Fruit fly (Drosophila melanogaster) whole organism, embryonic: Measurements from ENCODE around the gene AGO2.

ENCODE experiments used
- Atf-2 ChIP-seq: fragments of 200-800 bp; sonication (Bioruptor generic); optimal IDR thresholded peaks from 2 replicates; lab custom pipeline; 2016; ENCODE audit warnings: missing biosample characterization, missing genetic modification characterization
- BtbVII ChIP-seq: fragments of 200-800 bp; sonication (Bioruptor generic); optimal IDR thresholded peaks from 3 replicates; lab custom pipeline; 2017; ENCODE audit warnings: missing biosample characterization, mild to moderate bottlenecking, missing genetic modification characterization
- C15 ChIP-seq: fragments of 200-800 bp; sonication (Bioruptor generic); IDR thresholded peaks from 3 replicates; pipeline ENCODE4 v1.3.6; 2022; ENCODE audit warnings: missing biosample characterization, missing genetic modification characterization
- CG1024 ChIP-seq: fragments of 200-800 bp; sonication (Bioruptor generic); IDR thresholded peaks from 2 replicates; pipeline ENCODE4 v1.3.6; 2022; ENCODE audit warnings: missing biosample characterization, missing genetic modification characterization
- CG10274 ChIP-seq: fragments of 200-800 bp; sonication (Bioruptor generic); optimal IDR thresholded peaks from 3 replicates; lab custom pipeline; 2017; ENCODE audit warnings: missing biosample characterization, mild to moderate bottlenecking, missing genetic modification characterization
- CG11560 ChIP-seq: fragments of 200-800 bp; sonication (Bioruptor generic); IDR thresholded peaks from 3 replicates; pipeline ENCODE4 v1.3.6; 2022; ENCODE audit warnings: missing biosample characterization, missing genetic modification characterization
- CG12155 ChIP-seq: fragments of 200-800 bp; sonication (Bioruptor generic); optimal IDR thresholded peaks from 3 replicates; lab custom pipeline; 2016; ENCODE audit warnings: missing biosample characterization, missing genetic modification characterization
- CG12942 ChIP-seq: fragments of 200-800 bp; sonication (Bioruptor generic); optimal IDR thresholded peaks from 3 replicates; lab custom pipeline; 2016; ENCODE audit warnings: missing biosample characterization, missing genetic modification characterization
- CG16813 ChIP-seq: fragments of 200-800 bp; sonication (Bioruptor generic); IDR thresholded peaks from 3 replicates; pipeline ENCODE4 v1.3.6; 2022; ENCODE audit warnings: missing biosample characterization, missing genetic modification characterization; ENCODE audit not compliant: partially characterized antibody
- CG17361 ChIP-seq: fragments of 200-800 bp; sonication (Bioruptor generic); IDR thresholded peaks from 3 replicates; pipeline ENCODE4 v1.3.6; 2022; ENCODE audit warnings: missing biosample characterization, missing genetic modification characterization
- CG17568 ChIP-seq: fragments of 200-800 bp; sonication (Bioruptor generic); optimal IDR thresholded peaks from 2 replicates; lab custom pipeline; 2018; ENCODE audit warnings: missing biosample characterization, mild to moderate bottlenecking, missing genetic modification characterization, moderate library complexity
- CG18599 ChIP-seq: fragments of 200-800 bp; sonication (Bioruptor generic); optimal IDR thresholded peaks from 3 replicates; lab custom pipeline; 2017; ENCODE audit warnings: missing biosample characterization, missing genetic modification characterization, mild to moderate bottlenecking, moderate library complexity, missing genetic modification reagents
- CG30431 ChIP-seq: fragments of 200-800 bp; sonication (Bioruptor generic); optimal IDR thresholded peaks from 2 replicates; lab custom pipeline; 2017; ENCODE audit warnings: missing biosample characterization, missing genetic modification characterization
- CG7372 ChIP-seq: fragments of 200-800 bp; sonication (Bioruptor generic); IDR thresholded peaks from 2 replicates; pipeline ENCODE4 v1.3.6; 2022; ENCODE audit warnings: missing biosample characterization, missing genetic modification characterization
- CG7839 ChIP-seq: fragments of 200-800 bp; sonication (Bioruptor generic); optimal IDR thresholded peaks from 3 replicates; lab custom pipeline; 2018; ENCODE audit warnings: missing biosample characterization, mild to moderate bottlenecking, missing genetic modification characterization, moderate library complexity
- CG8281 ChIP-seq: fragments of 200-800 bp; sonication (Bioruptor generic); optimal IDR thresholded peaks from 2 replicates; lab custom pipeline; 2018; ENCODE audit warnings: missing biosample characterization, mild to moderate bottlenecking, missing genetic modification characterization, moderate library complexity
- CG8359 ChIP-seq: fragments of 200-800 bp; sonication (Bioruptor generic); optimal IDR thresholded peaks from 2 replicates; lab custom pipeline; 2017; ENCODE audit warnings: missing biosample characterization, mild to moderate bottlenecking, missing genetic modification characterization, borderline replicate concordance
- CG8388 ChIP-seq: fragments of 200-800 bp; sonication (Bioruptor generic); optimal IDR thresholded peaks from 2 replicates; lab custom pipeline; 2019; ENCODE audit warnings: missing biosample characterization, mild to moderate bottlenecking, missing genetic modification characterization, moderate library complexity
- Chrac-16 ChIP-seq: fragments of 200-800 bp; sonication (Bioruptor generic); optimal IDR thresholded peaks from 3 replicates; lab custom pipeline; 2016; ENCODE audit warnings: missing biosample characterization, missing genetic modification characterization
- Gsc ChIP-seq: fragments of 200-800 bp; sonication (Bioruptor generic); IDR thresholded peaks from 2 replicates; pipeline ENCODE4 v1.3.6; 2022; ENCODE audit warnings: missing biosample characterization, missing genetic modification characterization
- H15 ChIP-seq: fragments of 200-800 bp; sonication (Bioruptor generic); IDR thresholded peaks from 3 replicates; pipeline ENCODE4 v1.3.6; 2022; ENCODE audit warnings: missing biosample characterization, missing genetic modification characterization
- NC2α ChIP-seq: fragments of 200-800 bp; sonication (Bioruptor generic); optimal IDR thresholded peaks from 2 replicates; lab custom pipeline; 2016; ENCODE audit warnings: missing biosample characterization, missing genetic modification characterization
- NFAT ChIP-seq: fragments of 200-800 bp; sonication (Bioruptor generic); IDR thresholded peaks from 2 replicates; pipeline ENCODE4 v1.3.6; 2022; ENCODE audit warnings: missing biosample characterization, missing genetic modification characterization
- Neu2 ChIP-seq: fragments of 200-800 bp; sonication (Bioruptor generic); optimal IDR thresholded peaks from 3 replicates; lab custom pipeline; 2016; ENCODE audit warnings: missing biosample characterization, missing genetic modification characterization, borderline replicate concordance
- Ravus ChIP-seq: fragments of 200-800 bp; sonication (Bioruptor generic); IDR thresholded peaks from 2 replicates; pipeline ENCODE4 v1.3.6; 2022; ENCODE audit warnings: missing biosample characterization, missing genetic modification characterization
- Side ChIP-seq: fragments of 200-800 bp; sonication (Bioruptor generic); optimal IDR thresholded peaks from 2 replicates; lab custom pipeline; 2016; ENCODE audit warnings: missing biosample characterization, missing genetic modification characterization
- Sin3A ChIP-seq: fragments of >200 bp; optimal IDR thresholded peaks from 2 replicates; lab custom pipeline; 2018
- Sox100B ChIP-seq: fragments of 200-800 bp; sonication (Bioruptor generic); optimal IDR thresholded peaks from 3 replicates; lab custom pipeline; 2018; ENCODE audit warnings: missing biosample characterization, mild to moderate bottlenecking, missing genetic modification characterization
- Sry-β ChIP-seq: fragments of 200-800 bp; sonication (Bioruptor generic); optimal IDR thresholded peaks from 2 replicates; lab custom pipeline; 2018; ENCODE audit warnings: missing biosample characterization, mild to moderate bottlenecking, missing genetic modification characterization, moderate library complexity
- bowl ChIP-seq: fragments of 200-800 bp; sonication (Bioruptor generic); IDR thresholded peaks from 2 replicates; pipeline ENCODE4 v1.3.6; 2022; ENCODE audit warnings: missing biosample characterization, missing genetic modification characterization
- dm ChIP-seq: fragments of 200-800 bp; sonication (Bioruptor generic); optimal IDR thresholded peaks from 3 replicates; lab custom pipeline; 2016; ENCODE audit warnings: missing biosample characterization, missing genetic modification characterization
- en ChIP-seq: fragments of 200-800 bp; sonication (Bioruptor generic); optimal IDR thresholded peaks from 2 replicates; lab custom pipeline; 2016; ENCODE audit warnings: missing biosample characterization, missing genetic modification characterization
- gcm ChIP-seq: fragments of 200-800 bp; sonication (Bioruptor generic); optimal IDR thresholded peaks from 2 replicates; lab custom pipeline; 2019; ENCODE audit warnings: missing biosample characterization, mild to moderate bottlenecking, missing genetic modification characterization, moderate library complexity
- kni ChIP-seq: fragments of 200-800 bp; sonication (Bioruptor generic); optimal IDR thresholded peaks from 3 replicates; lab custom pipeline; 2017; ENCODE audit warnings: mild to moderate bottlenecking, missing biosample characterization, missing genetic modification reagents, missing genetic modification characterization
- knrl ChIP-seq: fragments of 200-800 bp; sonication (Bioruptor generic); IDR thresholded peaks from 3 replicates; pipeline ENCODE4 v1.3.6; 2022; ENCODE audit warnings: missing biosample characterization, missing genetic modification characterization; ENCODE audit not compliant: partially characterized antibody
- lbe ChIP-seq: fragments of 200-800 bp; sonication (Bioruptor generic); optimal IDR thresholded peaks from 2 replicates; lab custom pipeline; 2016; ENCODE audit warnings: missing biosample characterization, mild to moderate bottlenecking, missing genetic modification characterization
- mld ChIP-seq: fragments of 200-800 bp; sonication (Bioruptor generic); IDR thresholded peaks from 3 replicates; pipeline ENCODE4 v1.3.6; 2022; ENCODE audit warnings: missing biosample characterization, missing genetic modification characterization; ENCODE audit not compliant: partially characterized antibody
- p53 ChIP-seq: fragments of 200-800 bp; sonication (Bioruptor generic); optimal IDR thresholded peaks from 2 replicates; lab custom pipeline; 2016; ENCODE audit warnings: missing biosample characterization, missing genetic modification characterization
- pfk ChIP-seq: fragments of 200-800 bp; sonication (Bioruptor generic); optimal IDR thresholded peaks from 2 replicates; lab custom pipeline; 2018; ENCODE audit warnings: missing biosample characterization, mild to moderate bottlenecking, missing genetic modification characterization, moderate library complexity
- pita ChIP-seq: fragments of 200-800 bp; sonication (Bioruptor generic); optimal IDR thresholded peaks from 2 replicates; lab custom pipeline; 2017; ENCODE audit warnings: missing biosample characterization, mild to moderate bottlenecking, missing genetic modification characterization
- run ChIP-seq: fragments of 200-800 bp; sonication (Bioruptor generic); optimal IDR thresholded peaks from 3 replicates; lab custom pipeline; 2018; ENCODE audit warnings: missing biosample characterization, mild to moderate bottlenecking, missing genetic modification characterization
- schlank ChIP-seq: fragments of 200-800 bp; sonication (Bioruptor generic); optimal IDR thresholded peaks from 2 replicates; lab custom pipeline; 2018; ENCODE audit warnings: missing biosample characterization, mild to moderate bottlenecking, missing genetic modification characterization
- sim ChIP-seq: fragments of 200-800 bp; sonication (Bioruptor generic); IDR thresholded peaks from 2 replicates; pipeline ENCODE4 v1.3.6; 2022; ENCODE audit warnings: missing biosample characterization, missing genetic modification characterization
- stc ChIP-seq: fragments of 200-800 bp; sonication (Bioruptor generic); IDR thresholded peaks from 2 replicates; pipeline ENCODE4 v1.3.6; 2022; ENCODE audit warnings: missing biosample characterization, missing genetic modification characterization
- twi ChIP-seq: fragments of 200-800 bp; optimal IDR thresholded peaks from 2 replicates; lab custom pipeline; 2019; ENCODE audit warnings: missing biosample characterization, mild to moderate bottlenecking, missing genetic modification characterization, moderate library complexity
- unpg ChIP-seq: fragments of 200-800 bp; sonication (Bioruptor generic); optimal IDR thresholded peaks from 3 replicates; lab custom pipeline; 2018; ENCODE audit warnings: missing biosample characterization, mild to moderate bottlenecking, missing genetic modification characterization, moderate library complexity

Gene AGO2

DNA sequence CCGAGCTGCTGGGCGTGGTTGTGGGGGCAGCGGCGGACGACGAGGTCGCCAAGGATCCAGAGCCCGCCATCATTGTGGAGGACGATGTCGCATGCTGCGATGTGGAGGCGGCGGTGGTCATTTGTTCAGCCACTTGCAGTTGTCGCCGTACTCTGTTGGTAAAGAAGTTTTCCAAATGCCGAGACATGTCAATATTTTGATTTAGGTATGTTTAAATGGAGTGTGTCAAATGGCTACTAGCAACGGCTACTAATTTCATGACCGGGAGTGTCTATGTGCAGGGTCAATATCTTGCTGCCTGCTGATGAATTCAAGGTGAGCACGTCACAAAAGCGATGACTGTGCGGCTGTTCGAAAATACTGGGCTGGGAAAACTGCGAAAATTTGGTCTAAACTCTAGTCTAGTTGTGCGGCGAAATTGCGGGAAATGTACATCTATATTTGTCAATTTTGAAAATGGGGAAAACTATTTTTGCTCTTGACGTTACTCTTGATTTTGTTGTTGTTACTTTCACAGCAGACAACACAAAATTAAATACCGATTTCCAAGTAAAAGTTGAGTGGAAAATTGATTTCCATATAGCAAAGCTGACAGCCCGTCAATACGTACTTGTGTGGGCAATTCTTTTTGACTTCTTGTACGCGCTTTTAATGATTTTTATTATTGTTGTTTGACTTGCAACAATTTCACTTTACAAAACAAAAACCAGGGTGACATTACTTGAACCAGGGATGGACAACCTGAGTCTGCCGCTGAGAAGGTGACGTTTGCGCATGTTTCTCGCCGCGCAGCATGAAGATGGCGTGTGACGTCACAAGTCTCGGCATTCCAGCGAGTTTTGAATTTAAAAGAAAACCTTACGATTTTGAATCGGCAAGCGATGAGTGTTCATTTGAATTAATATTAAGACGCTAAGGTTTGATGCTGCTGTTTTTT, 33.8 kb downstream of the AGO2 start, which contains the start of gene CG7656 (continued):
- TF ChIP-seq Atf-2 (GFP tag; lab: Kevin White, UChicago) (peak; percentile 71), CG30431 (GFP tag; lab: Kevin White, UChicago) (no peak), CG17568 (no peak)

DNA sequence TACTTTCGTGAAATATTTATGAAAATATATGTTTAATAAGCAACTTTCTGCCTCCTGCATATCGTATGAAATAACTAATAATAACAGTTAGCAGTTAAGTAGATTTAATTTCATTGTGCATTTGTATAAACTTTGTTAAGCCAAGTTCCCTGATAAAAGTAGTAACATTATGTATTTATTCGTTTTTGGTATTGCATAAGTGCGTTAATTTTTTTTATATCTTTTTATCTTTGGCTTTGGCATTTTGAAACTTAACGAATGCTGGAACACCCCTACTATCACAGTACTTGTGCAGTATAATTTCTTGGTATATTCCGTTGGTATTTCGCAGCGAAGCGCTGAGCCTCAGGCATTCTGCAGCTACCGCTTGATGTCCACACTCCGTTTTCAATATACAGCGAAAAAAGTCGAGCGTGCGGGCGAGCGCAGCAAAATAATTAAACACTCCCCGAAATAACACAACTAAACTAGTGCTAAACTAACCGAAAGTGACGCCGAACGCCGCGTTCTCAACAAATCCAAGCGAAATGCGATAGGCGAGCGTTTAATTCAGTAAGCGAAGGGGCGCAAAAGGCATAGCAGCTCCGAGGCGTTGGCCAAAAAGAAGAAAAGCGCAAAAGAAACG, 34.7 kb downstream of the AGO2 start, which contains the start of gene RhoGAP71E:
TSS of gene RhoGAP71E (plus strand) at position 347 of the 625 bp plus-strand sequence.
- TF ChIP-seq gcm (GFP tag; lab: Kevin White, UChicago) (peak; percentile 51), mld (no peak), twi (tag; lab: Kevin White, UChicago) (no peak), CG11560 (tag; lab: Robert Waterston, UW) (no peak), bowl (GFP tag; lab: Robert Waterston, UW) (no peak), unpg (GFP tag; lab: Kevin White, UChicago) (peak; percentile 29), H15 (GFP tag; lab: Robert Waterston, UW) (no peak), C15 (GFP tag; lab: Robert Waterston, UW) (no peak), lbe (GFP tag; lab: Kevin White, UChicago) (no peak), CG16813 (no peak), BtbVII (GFP tag; lab: Kevin White, UChicago) (peak; percentile 9), NFAT (GFP tag; lab: Robert Waterston, UW) (peak; percentile 54; the same call in 1 of the 2 replicates), kni (no peak), CG12155 (peak; percentile 15), sim (GFP tag; lab: Robert Waterston, UW) (no peak), schlank (tag; lab: Kevin White, UChicago) (no peak), CG8281 (tag; lab: Kevin White, UChicago) (no peak), CG8359 (GFP tag; lab: Kevin White, UChicago) (peak; percentile 26), Side (GFP tag; lab: Kevin White, UChicago) (peak; percentile 42), CG1024 (GFP tag; lab: Robert Waterston, UW) (0 out of 2 replicates have a peak, but pooled peaks have one; percentile 35), CG8388 (no peak), Chrac-16 (GFP tag; lab: Kevin White, UChicago) (no peak), en (GFP tag; lab: Kevin White, UChicago) (no peak), Gsc (GFP tag; lab: Robert Waterston, UW) (no peak), Sox100B (GFP tag; lab: Kevin White, UChicago) (peak; percentile 67), NC2α (GFP tag; lab: Kevin White, UChicago) (no peak), run (tag; lab: Kevin White, UChicago) (peak; percentile 25), Sin3A (lab: Kevin White, UChicago) (peak; percentile 10), Ravus (GFP tag; lab: Robert Waterston, UW) (no peak), CG7372 (GFP tag; lab: Robert Waterston, UW) (peak; percentile 65), CG12942 (GFP tag; lab: Kevin White, UChicago) (no peak), CG18599 (peak; percentile 73), pfk (GFP tag; lab: Kevin White, UChicago) (peak; percentile 26), Sry-β (no peak), pita (no peak), p53 (GFP tag; lab: Kevin White, UChicago) (no peak), knrl (GFP tag; lab: Robert Waterston, UW) (no peak), CG10274 (GFP tag; lab: Kevin White, UChicago) (no peak), CG17361 (GFP tag; lab: Robert Waterston, UW) (peak; percentile 69; the same call in 2 of the 3 replicates), stc (GFP tag; lab: Robert Waterston, UW) (peak; percentile 51; the same call in 1 of the 2 replicates), CG7839 (peak; percentile 44), dm (GFP tag; lab: Kevin White, UChicago) (no peak), Neu2 (GFP tag; lab: Kevin White, UChicago) (no peak)
